Fruit fly (Drosophila melanogaster): Measurements from ENCODE around the gene CG4267.

dm6 chr2L:2249578-2249977, 7.4 kb downstream of the CG4267 start:
- TF ChIP-seq Myc (optimal IDR thresholded peaks at IDR 0.05): no peak
- no peak for TF ChIP-seq h (optimal IDR thresholded peaks at IDR 0.05)
- TF ChIP-seq ttk (optimal IDR thresholded peaks at IDR 0.05): no peak
- TF ChIP-seq Sin3A (optimal IDR thresholded peaks at IDR 0.05): no peak
- TF ChIP-seq psq (optimal IDR thresholded peaks at IDR 0.05): no peak
- TF ChIP-seq insv (optimal IDR thresholded peaks at IDR 0.05): no peak

Data from Kc167 (cell line).